Fruit fly (Drosophila melanogaster) whole organism, embryonic: ENCODE data around the gene Nepl13.

ENCODE experiments used
- ATbp ChIP-seq: fragments of 200-800 bp; sonication (Bioruptor generic); optimal IDR thresholded peaks from 2 replicates; lab custom pipeline; 2017; ENCODE audit warnings: missing biosample characterization, mild to moderate bottlenecking, missing genetic modification characterization, missing genetic modification reagents
- CG10267 ChIP-seq: fragments of 200-800 bp; sonication (Bioruptor generic); optimal IDR thresholded peaks from 2 replicates; lab custom pipeline; 2018; ENCODE audit warnings: missing biosample characterization, mild to moderate bottlenecking, missing genetic modification characterization, moderate library complexity
- CG12155 ChIP-seq: fragments of 200-800 bp; sonication (Bioruptor generic); optimal IDR thresholded peaks from 3 replicates; lab custom pipeline; 2016; ENCODE audit warnings: missing biosample characterization, missing genetic modification characterization
- CG12769 ChIP-seq: fragments of 200-800 bp; sonication (Bioruptor generic); optimal IDR thresholded peaks from 2 replicates; lab custom pipeline; 2019; ENCODE audit warnings: missing biosample characterization, mild to moderate bottlenecking, missing genetic modification characterization, moderate library complexity
- CG13287 ChIP-seq: fragments of 200-800 bp; sonication (Bioruptor generic); IDR thresholded peaks from 2 replicates; pipeline ENCODE4 v1.3.6; 2022; ENCODE audit warnings: missing biosample characterization, missing genetic modification characterization; ENCODE audit not compliant: partially characterized antibody
- CG15073 ChIP-seq: fragments of 200-800 bp; sonication (Bioruptor generic); optimal IDR thresholded peaks from 2 replicates; lab custom pipeline; 2016; ENCODE audit warnings: missing biosample characterization, missing genetic modification characterization
- CG17385 ChIP-seq: fragments of 200-800 bp; sonication (Bioruptor generic); optimal IDR thresholded peaks from 3 replicates; lab custom pipeline; 2018; ENCODE audit warnings: missing biosample characterization, mild to moderate bottlenecking, missing genetic modification characterization
- CG17612 ChIP-seq: fragments of 200-800 bp; sonication (Bioruptor generic); IDR thresholded peaks from 2 replicates; pipeline ENCODE4 v1.3.6; 2022; ENCODE audit warnings: missing biosample characterization, missing genetic modification characterization
- CG17829 ChIP-seq: fragments of 200-800 bp; optimal IDR thresholded peaks from 2 replicates; lab custom pipeline; 2019; ENCODE audit warnings: missing biosample characterization, mild to moderate bottlenecking, missing genetic modification characterization, moderate library complexity
- CG1792 ChIP-seq: fragments of 200-800 bp; sonication (Bioruptor generic); optimal IDR thresholded peaks from 2 replicates; lab custom pipeline; 2016; ENCODE audit warnings: missing biosample characterization, missing genetic modification characterization
- CG18764 ChIP-seq: fragments of 200-800 bp; sonication (Bioruptor generic); optimal IDR thresholded peaks from 3 replicates; lab custom pipeline; 2016; ENCODE audit warnings: missing biosample characterization, missing genetic modification characterization
- CG32767 ChIP-seq: fragments of 200-800 bp; sonication (Bioruptor generic); IDR thresholded peaks from 2 replicates; pipeline ENCODE4 v1.3.6; 2022; ENCODE audit warnings: missing biosample characterization, missing genetic modification characterization
- CG4328 ChIP-seq: fragments of 200-800 bp; sonication (Bioruptor generic); optimal IDR thresholded peaks from 3 replicates; lab custom pipeline; 2017; ENCODE audit warnings: missing biosample characterization, missing genetic modification reagents, missing genetic modification characterization
- CG43689 ChIP-seq: fragments of 200-800 bp; sonication (Bioruptor generic); IDR thresholded peaks from 2 replicates; pipeline ENCODE4 v1.3.6; 2022; ENCODE audit warnings: missing biosample characterization, missing genetic modification characterization
- CG4730 ChIP-seq: fragments of 200-800 bp; sonication (Bioruptor generic); IDR thresholded peaks from 2 replicates; pipeline ENCODE4 v1.3.6; 2022; ENCODE audit warnings: missing biosample characterization, missing genetic modification characterization
- CG5953 ChIP-seq: fragments of 200-800 bp; sonication (Bioruptor generic); IDR thresholded peaks from 2 replicates; pipeline ENCODE4 v1.3.6; 2022; ENCODE audit warnings: missing biosample characterization, missing genetic modification characterization
- CG6272 ChIP-seq: fragments of 200-800 bp; sonication (Bioruptor generic); IDR thresholded peaks from 2 replicates; pipeline ENCODE4 v1.3.6; 2022; ENCODE audit warnings: missing biosample characterization, missing genetic modification characterization
- CG6689 ChIP-seq: fragments of 200-800 bp; sonication (Bioruptor generic); IDR thresholded peaks from 2 replicates; pipeline ENCODE4 v1.3.6; 2022; ENCODE audit warnings: missing biosample characterization, missing genetic modification characterization
- CG6765 ChIP-seq: fragments of 200-800 bp; sonication (Bioruptor generic); optimal IDR thresholded peaks from 3 replicates; lab custom pipeline; 2017; ENCODE audit warnings: missing biosample characterization, mild to moderate bottlenecking, missing genetic modification characterization
- CG6813 ChIP-seq: fragments of 200-800 bp; sonication (Bioruptor generic); optimal IDR thresholded peaks from 2 replicates; lab custom pipeline; 2017; ENCODE audit warnings: missing biosample characterization, missing genetic modification characterization, mild to moderate bottlenecking, moderate library complexity, missing genetic modification reagents
- CG8478 ChIP-seq: fragments of >200 bp; optimal IDR thresholded peaks from 2 replicates; lab custom pipeline; 2018
- CkIIα-i1 ChIP-seq: fragments of 200-800 bp; sonication (Bioruptor generic); IDR thresholded peaks from 2 replicates; pipeline ENCODE4 v1.3.6; 2022; ENCODE audit warnings: missing biosample characterization, missing genetic modification characterization
- CoRest ChIP-seq: fragments of 200-800 bp; sonication (Bioruptor generic); optimal IDR thresholded peaks from 3 replicates; lab custom pipeline; 2018; ENCODE audit warnings: missing biosample characterization, mild to moderate bottlenecking, missing genetic modification characterization, moderate library complexity
- D ChIP-seq, 2 experiments: fragments of 200-800 bp in 1 of 2; fragments of >200 bp in 1 of 2; sonication (Bioruptor generic) in 1 of 2; optimal IDR thresholded peaks; 2 replicates in 1 of 2; 3 replicates in 1 of 2; lab custom pipeline; 2017; ENCODE audit warnings: mild to moderate bottlenecking in 1 of 2, missing biosample characterization in 1 of 2, missing genetic modification characterization in 1 of 2, missing genetic modification reagents in 1 of 2
- Dbx ChIP-seq: fragments of 200-800 bp; sonication (Bioruptor generic); IDR thresholded peaks from 3 replicates; pipeline ENCODE4 v1.3.6; 2022; ENCODE audit warnings: missing biosample characterization, missing genetic modification characterization
- E2f1 ChIP-seq: fragments of 200-800 bp; sonication (Bioruptor generic); IDR thresholded peaks from 2 replicates; pipeline ENCODE4 v1.3.6; 2022; ENCODE audit warnings: missing biosample characterization, missing genetic modification characterization
- Elba2 ChIP-seq: fragments of 200-800 bp; sonication (Bioruptor generic); optimal IDR thresholded peaks from 3 replicates; lab custom pipeline; 2016; ENCODE audit warnings: missing biosample characterization, missing genetic modification characterization
- Gsc ChIP-seq: fragments of 200-800 bp; sonication (Bioruptor generic); IDR thresholded peaks from 2 replicates; pipeline ENCODE4 v1.3.6; 2022; ENCODE audit warnings: missing biosample characterization, missing genetic modification characterization
- HLH3B ChIP-seq: fragments of 200-800 bp; sonication (Bioruptor generic); IDR thresholded peaks from 2 replicates; pipeline ENCODE4 v1.3.6; 2022; ENCODE audit warnings: missing biosample characterization, missing genetic modification characterization
- HmgD ChIP-seq: fragments of 200-800 bp; sonication (Bioruptor generic); optimal IDR thresholded peaks from 3 replicates; lab custom pipeline; 2016; ENCODE audit warnings: missing biosample characterization, missing genetic modification characterization
- MBD-R2 ChIP-seq: fragments of 200-800 bp; sonication (Bioruptor generic); IDR thresholded peaks from 2 replicates; pipeline ENCODE4 v1.3.6; 2022; ENCODE audit warnings: missing biosample characterization, missing genetic modification characterization
- NfI ChIP-seq: fragments of 200-800 bp; sonication (Bioruptor generic); optimal IDR thresholded peaks from 3 replicates; lab custom pipeline; 2018; ENCODE audit warnings: missing biosample characterization, mild to moderate bottlenecking, missing genetic modification characterization, moderate library complexity
- Pdp1 ChIP-seq, 2 experiments: fragments of 200-800 bp; sonication (Bioruptor generic); optimal IDR thresholded peaks; 3 replicates each; lab custom pipeline; 2016; ENCODE audit warnings: missing biosample characterization in 2 of 2, missing genetic modification characterization in 2 of 2, mild to moderate bottlenecking in 1 of 2, moderate library complexity in 1 of 2
- Poxn ChIP-seq: fragments of 200-800 bp; sonication (Bioruptor generic); IDR thresholded peaks from 2 replicates; pipeline ENCODE4 v1.3.6; 2022; ENCODE audit warnings: missing biosample characterization, missing genetic modification characterization
- Sry-δ ChIP-seq: fragments of 200-800 bp; sonication (Bioruptor generic); optimal IDR thresholded peaks from 2 replicates; lab custom pipeline; 2016; ENCODE audit warnings: missing biosample characterization, missing genetic modification characterization
- Usf ChIP-seq: fragments of 200-800 bp; sonication (Bioruptor generic); optimal IDR thresholded peaks from 2 replicates; lab custom pipeline; 2017; ENCODE audit warnings: missing genotype, missing biosample characterization, missing genetic modification characterization
- abd-A ChIP-seq: fragments of 200-800 bp; sonication (Bioruptor generic); optimal IDR thresholded peaks from 3 replicates; lab custom pipeline; 2019; ENCODE audit warnings: missing biosample characterization, mild to moderate bottlenecking, missing genetic modification characterization, moderate library complexity
- aop ChIP-seq: fragments of 200-800 bp; sonication (Bioruptor generic); IDR thresholded peaks from 2 replicates; pipeline ENCODE4 v1.3.6; 2022; ENCODE audit warnings: missing biosample characterization, missing genetic modification characterization
- corto ChIP-seq: fragments of 200-800 bp; sonication (Bioruptor generic); optimal IDR thresholded peaks from 2 replicates; lab custom pipeline; 2016; ENCODE audit warnings: missing biosample characterization, mild to moderate bottlenecking, missing genetic modification characterization, moderate library complexity
- fd102C ChIP-seq: fragments of 200-800 bp; sonication (Bioruptor generic); optimal IDR thresholded peaks from 2 replicates; lab custom pipeline; 2018; ENCODE audit warnings: missing biosample characterization, mild to moderate bottlenecking, missing genetic modification characterization, moderate library complexity
- fu2 ChIP-seq: fragments of 200-800 bp; sonication (Bioruptor generic); optimal IDR thresholded peaks from 2 replicates; lab custom pipeline; 2016; ENCODE audit warnings: missing biosample characterization, missing genetic modification characterization
- mirr ChIP-seq: fragments of 200-800 bp; sonication (Bioruptor generic); optimal IDR thresholded peaks from 3 replicates; lab custom pipeline; 2018; ENCODE audit warnings: missing biosample characterization, mild to moderate bottlenecking, missing genetic modification characterization
- mld ChIP-seq: fragments of 200-800 bp; sonication (Bioruptor generic); IDR thresholded peaks from 3 replicates; pipeline ENCODE4 v1.3.6; 2022; ENCODE audit warnings: missing biosample characterization, missing genetic modification characterization; ENCODE audit not compliant: partially characterized antibody
- peb ChIP-seq: fragments of 200-800 bp; sonication (Bioruptor generic); IDR thresholded peaks from 2 replicates; pipeline ENCODE4 v1.3.6; 2022; ENCODE audit warnings: missing biosample characterization, missing genetic modification characterization
- pum ChIP-seq: fragments of 200-800 bp; sonication (Bioruptor generic); optimal IDR thresholded peaks from 2 replicates; lab custom pipeline; 2016; ENCODE audit warnings: missing biosample characterization, missing genetic modification characterization
- sima ChIP-seq: fragments of 200-800 bp; sonication (Bioruptor generic); optimal IDR thresholded peaks from 2 replicates; lab custom pipeline; 2016; ENCODE audit warnings: missing biosample characterization, missing genetic modification characterization
- sisA ChIP-seq: fragments of 200-800 bp; sonication (Bioruptor generic); IDR thresholded peaks from 2 replicates; pipeline ENCODE4 v1.3.6; 2022; ENCODE audit warnings: missing biosample characterization, missing genetic modification characterization
- tgo ChIP-seq: fragments of 200-800 bp; sonication (Bioruptor generic); IDR thresholded peaks from 3 replicates; pipeline ENCODE4 v1.3.6; 2022; ENCODE audit warnings: missing biosample characterization, missing genetic modification characterization
- tll ChIP-seq, 2 experiments: fragments of 200-800 bp in 1 of 2; fragments of >200 bp in 1 of 2; sonication (Bioruptor generic) in 1 of 2; optimal IDR thresholded peaks; 2 replicates each; lab custom pipeline; 2017 to 2019; ENCODE audit warnings: missing biosample characterization in 2 of 2, missing genetic modification characterization in 2 of 2, mild to moderate bottlenecking in 1 of 2, moderate library complexity in 1 of 2
- toy ChIP-seq: fragments of 200-800 bp; sonication (Bioruptor generic); IDR thresholded peaks from 2 replicates; pipeline ENCODE4 v1.3.6; 2022; ENCODE audit warnings: missing biosample characterization, missing genetic modification characterization
- vnd ChIP-seq: fragments of 200-800 bp; sonication (Bioruptor generic); IDR thresholded peaks from 3 replicates; pipeline ENCODE4 v1.3.6; 2022; ENCODE audit warnings: missing biosample characterization, missing genetic modification characterization; ENCODE audit not compliant: partially characterized antibody
- zfh1 ChIP-seq: fragments of 200-800 bp; sonication (Bioruptor generic); IDR thresholded peaks from 3 replicates; pipeline ENCODE4 v1.3.6; 2022; ENCODE audit warnings: missing biosample characterization, missing genetic modification characterization

Gene Nepl13

DNA sequence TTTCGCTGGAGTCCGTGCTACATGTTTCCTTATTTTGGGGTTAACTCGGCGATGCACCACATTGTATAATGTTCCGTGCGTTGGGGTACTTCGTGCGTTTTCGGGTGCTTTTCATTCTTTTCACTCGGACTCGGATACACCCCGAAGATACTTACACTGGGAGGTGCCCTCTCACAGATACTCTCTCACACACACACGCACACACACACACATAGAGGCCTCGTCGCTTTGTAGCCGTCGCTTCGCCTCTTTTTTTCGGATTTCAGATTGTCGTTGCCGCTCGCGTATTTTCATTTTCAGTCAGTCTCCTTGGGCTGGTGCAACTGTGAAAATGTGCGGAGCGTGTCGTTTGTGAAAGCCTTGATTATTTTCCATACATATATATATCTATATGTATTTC is 20.5 kb upstream of the Nepl13 start (continued):
- TF ChIP-seq CG10267 (tag; lab: Kevin White, UChicago) = no peak
- TF ChIP-seq CG4328 = no peak
- no peak for TF ChIP-seq CG1792 (GFP tag; lab: Kevin White, UChicago)
- TF ChIP-seq CG32767 (GFP tag; lab: Robert Waterston, UW) = no peak
- TF ChIP-seq Usf (GFP tag; lab: Kevin White, UChicago) = no peak
- TF ChIP-seq toy = no peak
- TF ChIP-seq mld (GFP tag; lab: Robert Waterston, UW) = no peak
- no peak for TF ChIP-seq MBD-R2 (GFP tag; lab: Robert Waterston, UW)
- TF ChIP-seq fu2 = no peak
- TF ChIP-seq abd-A (tag; lab: Kevin White, UChicago) = no peak
- TF ChIP-seq tll (GFP tag; optimal IDR thresholded peaks at IDR 0.05; lab: Kevin White, UChicago) = no peak
- no peak for TF ChIP-seq Poxn (GFP tag; lab: Robert Waterston, UW)
- TF ChIP-seq CG8478 (lab: Kevin White, UChicago) = no peak
- TF ChIP-seq pum (GFP tag; lab: Kevin White, UChicago) = no peak
- TF ChIP-seq Gsc (GFP tag; lab: Robert Waterston, UW) = no peak
- no peak for TF ChIP-seq D (optimal IDR thresholded peaks at IDR 0.05; lab: Kevin White, UChicago)
- TF ChIP-seq D (GFP tag; optimal IDR thresholded peaks at IDR 0.05; lab: Kevin White, UChicago) = no peak
- no peak for TF ChIP-seq tgo
- peak; percentile 29 for TF ChIP-seq CG17385 (GFP tag; lab: Kevin White, UChicago)
- no peak for TF ChIP-seq ATbp (GFP tag; lab: Kevin White, UChicago)
- peak; percentile 28 for TF ChIP-seq corto (GFP tag; lab: Kevin White, UChicago)
- no peak for TF ChIP-seq CkIIα-i1 (GFP tag; lab: Robert Waterston, UW)
- TF ChIP-seq CoRest = no peak
- no peak for TF ChIP-seq aop (GFP tag; lab: Robert Waterston, UW)
- no peak for TF ChIP-seq Elba2
- TF ChIP-seq CG6765 (GFP tag; lab: Kevin White, UChicago) = peak; percentile 41
- TF ChIP-seq sima (GFP tag; lab: Kevin White, UChicago) = no peak
- no peak for TF ChIP-seq CG15073 (GFP tag; lab: Kevin White, UChicago)
- no peak for TF ChIP-seq CG12155 (GFP tag; lab: Kevin White, UChicago)
- no peak for TF ChIP-seq CG6813
- no peak for TF ChIP-seq fd102C (GFP tag; lab: Kevin White, UChicago)
- no peak for TF ChIP-seq CG6272 (GFP tag; lab: Robert Waterston, UW)
- TF ChIP-seq CG18764 (GFP tag; lab: Kevin White, UChicago) = no peak
- TF ChIP-seq CG4730 (GFP tag; lab: Robert Waterston, UW) = no peak
- no peak for TF ChIP-seq mirr (GFP tag; lab: Kevin White, UChicago)
- TF ChIP-seq CG13287 (GFP tag; lab: Robert Waterston, UW) = peak; percentile 9; the same call in 1 of the 2 replicates
- TF ChIP-seq peb = no peak
- TF ChIP-seq CG43689 (GFP tag; lab: Robert Waterston, UW) = no peak
- TF ChIP-seq CG5953 (GFP tag; lab: Robert Waterston, UW) = no peak
- TF ChIP-seq NfI (GFP tag; lab: Kevin White, UChicago) = peak; percentile 29
- TF ChIP-seq Dbx = peak; percentile 36; the same call in 2 of the 3 replicates
- TF ChIP-seq HmgD (GFP tag; lab: Kevin White, UChicago) = no peak
- TF ChIP-seq HLH3B (GFP tag; lab: Robert Waterston, UW) = no peak; the same call in 1 of the 2 replicates
- TF ChIP-seq vnd = no peak
- TF ChIP-seq sisA (GFP tag; lab: Robert Waterston, UW) = no peak
- TF ChIP-seq CG17612 (GFP tag; lab: Robert Waterston, UW) = no peak
- no peak for TF ChIP-seq E2f1 (GFP tag; lab: Robert Waterston, UW)
- no peak for TF ChIP-seq zfh1 (GFP tag; lab: Robert Waterston, UW)
- TF ChIP-seq Pdp1 (GFP tag; optimal IDR thresholded peaks at IDR 0.05; lab: Kevin White, UChicago) = peak in 1 of 2 experiments; percentile 93
- TF ChIP-seq CG12769 (tag; lab: Kevin White, UChicago) = peak; percentile 7
- peak; percentile 7 for TF ChIP-seq CG17829 (tag; lab: Kevin White, UChicago)
- TF ChIP-seq Sry-δ (GFP tag; lab: Kevin White, UChicago) = no peak
- no peak for TF ChIP-seq CG6689 (GFP tag; lab: Robert Waterston, UW)
